Fruit fly (Drosophila melanogaster): ENCODE measurements around the gene CG14223.

Gene CG14223

DNA sequence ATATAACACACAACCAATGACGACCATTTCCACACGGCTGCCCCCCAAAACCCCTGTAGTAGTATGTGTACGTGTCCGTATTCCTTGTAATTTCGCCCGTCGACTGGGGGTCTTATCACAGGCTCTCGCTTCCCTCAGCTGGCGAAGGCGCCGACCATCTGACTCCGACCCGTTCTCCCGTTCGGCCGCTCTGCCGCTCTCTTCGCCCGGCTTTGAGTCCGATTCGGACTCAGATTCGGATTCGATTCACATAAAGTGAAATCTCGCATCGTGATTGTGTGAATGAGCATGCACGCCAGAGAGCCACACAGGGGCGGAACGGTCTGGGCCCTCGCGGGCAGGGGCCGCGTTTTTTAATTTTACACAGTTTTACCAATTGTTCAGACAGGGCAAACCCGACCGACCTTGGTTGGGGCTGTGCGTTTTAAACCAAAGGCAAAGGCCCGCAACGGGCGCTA lies 1.9 kb upstream of the CG14223 start (continued):
- TF ChIP-seq zfh1 (GFP tag; IDR thresholded peaks at IDR 0.05) (peak; percentile 55; the same call in 2 of the 3 replicates), bowl (GFP tag; IDR thresholded peaks at IDR 0.05) (no peak; the same call in 1 of the 2 replicates), Pdp1 (GFP tag; optimal IDR thresholded peaks at IDR 0.05) (peak; percentile 27 to 43), Bteb2 (GFP tag; optimal IDR thresholded peaks at IDR 0.05) (no peak), zen2 (GFP tag; IDR thresholded peaks at IDR 0.05; ENCODE audit: partially characterized antibody) (no peak), pho (GFP tag; optimal IDR thresholded peaks at IDR 0.05) (no peak), Hmx (GFP tag; optimal IDR thresholded peaks at IDR 0.05) (no peak), hbn (GFP tag; IDR thresholded peaks at IDR 0.05; ENCODE audit: partially characterized antibody) (no peak), CG6813 (GFP tag; optimal IDR thresholded peaks at IDR 0.05) (no peak), sr (GFP tag; IDR thresholded peaks at IDR 0.05) (no peak), kah (GFP tag; optimal IDR thresholded peaks at IDR 0.05) (no peak), Dref (GFP tag; IDR thresholded peaks at IDR 0.05) (0 out of 2 replicates have a peak, but pooled peaks have one; percentile 17), CG16863 (GFP tag; optimal IDR thresholded peaks at IDR 0.05) (peak; percentile 20), vvl (GFP tag; IDR thresholded peaks at IDR 0.05) (peak; percentile 59; the same call in 1 of the 2 replicates), pan (optimal IDR thresholded peaks at IDR 0.05) (no peak), pan (GFP tag; optimal IDR thresholded peaks at IDR 0.05 in 1 of 2, IDR thresholded peaks at IDR 0.05 in 1 of 2) (peak in 1 of 2 experiments; percentile 51), CG16779 (GFP tag; IDR thresholded peaks at IDR 0.05) (no peak), Sry-β (GFP tag; optimal IDR thresholded peaks at IDR 0.05) (no peak), sens-2 (GFP tag; IDR thresholded peaks at IDR 0.05) (no peak), HLH3B (GFP tag; IDR thresholded peaks at IDR 0.05) (0 out of 2 replicates have a peak, but pooled peaks have one; percentile 39), Dfd (GFP tag; optimal IDR thresholded peaks at IDR 0.05) (no peak), gce (GFP tag; IDR thresholded peaks at IDR 0.05) (no peak), row (GFP tag; IDR thresholded peaks at IDR 0.05) (peak; percentile 96), C15 (GFP tag; IDR thresholded peaks at IDR 0.05) (no peak), CG43689 (GFP tag; IDR thresholded peaks at IDR 0.05) (no peak), dimm (GFP tag; IDR thresholded peaks at IDR 0.05) (no peak), Jarid2 (GFP tag; optimal IDR thresholded peaks at IDR 0.05) (no peak), Oli (tag; optimal IDR thresholded peaks at IDR 0.05) (no peak), B-H1 (GFP tag; IDR thresholded peaks at IDR 0.05) (no peak), phol (tag; optimal IDR thresholded peaks at IDR 0.05) (peak; percentile 1), grau (tag; optimal IDR thresholded peaks at IDR 0.05) (peak; percentile 35), disco-r (GFP tag; optimal IDR thresholded peaks at IDR 0.05) (no peak), HLH54F (GFP tag; optimal IDR thresholded peaks at IDR 0.05) (no peak), CG10267 (tag; optimal IDR thresholded peaks at IDR 0.05) (no peak), pum (GFP tag; optimal IDR thresholded peaks at IDR 0.05) (peak; percentile 24), zf30C (GFP tag; optimal IDR thresholded peaks at IDR 0.05) (no peak), Meics (GFP tag; optimal IDR thresholded peaks at IDR 0.05) (peak; percentile 24), maf-S (GFP tag; optimal IDR thresholded peaks at IDR 0.05) (no peak), CG2678 (tag; optimal IDR thresholded peaks at IDR 0.05) (peak; percentile 40), twi (tag; optimal IDR thresholded peaks at IDR 0.05) (no peak), CG4854 (GFP tag; optimal IDR thresholded peaks at IDR 0.05) (no peak), inv (GFP tag; IDR thresholded peaks at IDR 0.05; ENCODE audit: partially characterized antibody) (peak; percentile 67), CG13894 (tag; optimal IDR thresholded peaks at IDR 0.05) (no peak), seq (GFP tag; IDR thresholded peaks at IDR 0.05) (no peak), TFAM (GFP tag; optimal IDR thresholded peaks at IDR 0.05) (no peak), tgo (GFP tag; IDR thresholded peaks at IDR 0.05) (peak; percentile 64), Dbx (GFP tag; IDR thresholded peaks at IDR 0.05) (peak; percentile 64), Aef1 (GFP tag; IDR thresholded peaks at IDR 0.05) (peak; percentile 73), CG33557 (GFP tag; optimal IDR thresholded peaks at IDR 0.05) (no peak), hb (GFP tag; IDR thresholded peaks at IDR 0.05; ENCODE audit: partially characterized antibody) (no peak), hkb (optimal IDR thresholded peaks at IDR 0.05) (no peak), hkb (GFP tag; IDR thresholded peaks at IDR 0.05) (peak; percentile 31; the same call in 1 of the 2 replicates)

All from whole organism, embryonic.